Worm (Caenorhabditis elegans): ENCODE data around the gene cpz-2.
A peak's percentile ranks its signal among the peaks of the same experiment; 100 is the strongest.

cpz-2 gene

DNA sequence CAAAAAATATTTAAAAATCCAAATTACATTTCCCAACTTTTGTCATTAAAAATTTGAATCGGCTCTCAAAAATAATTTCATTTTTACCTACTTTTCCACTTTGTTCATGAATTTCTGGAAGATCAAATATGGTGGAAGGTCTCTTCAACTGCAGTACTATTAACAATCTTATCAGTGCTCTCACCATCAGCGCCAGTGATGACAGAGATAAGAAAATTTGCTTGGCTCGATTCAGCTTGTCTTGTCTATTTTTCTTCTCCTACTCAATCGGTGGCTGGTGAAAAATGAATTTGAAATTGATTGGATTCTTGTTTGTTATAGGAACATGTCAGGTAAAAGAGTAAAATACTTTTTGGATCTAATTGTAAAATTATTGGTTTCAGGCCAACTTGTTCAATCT lies at the start of gene cpz-2:
cpz-2 (plus strand) TSS at position 210 of the 400 bp plus-strand sequence.
- TF ChIP-seq gmeb-1 (tag; optimal IDR thresholded peaks at IDR 0.05) (peak; percentile 12), unc-39 (tag; optimal IDR thresholded peaks at IDR 0.05) (no peak), crh-2 (tag; optimal IDR thresholded peaks at IDR 0.05) (peak; percentile 21), peb-1 (tag; optimal IDR thresholded peaks at IDR 0.05) (no peak), zag-1 (tag; optimal IDR thresholded peaks at IDR 0.05) (no peak), R02D3.7 (tag; optimal IDR thresholded peaks at IDR 0.05) (no peak), unc-55 (GFP tag; optimal IDR thresholded peaks at IDR 0.05) (no peak), lin-39 (tag; optimal IDR thresholded peaks at IDR 0.05) (no peak), nhr-6 (tag; optimal IDR thresholded peaks at IDR 0.05) (no peak), ZK546.5 (tag; optimal IDR thresholded peaks at IDR 0.05) (no peak), mab-5 (tag; optimal IDR thresholded peaks at IDR 0.05) (no peak), dmd-4 (tag; optimal IDR thresholded peaks at IDR 0.05) (no peak), sem-4 (tag; optimal IDR thresholded peaks at IDR 0.05) (no peak), nhr-11 (tag; optimal IDR thresholded peaks at IDR 0.05) (no peak), skn-1 (tag; optimal IDR thresholded peaks at IDR 0.05) (peak; percentile 23), sma-3 (GFP tag; optimal IDR thresholded peaks at IDR 0.05) (no peak), fos-1 (tag; optimal IDR thresholded peaks at IDR 0.05) (peak; percentile 70), ztf-4 (tag; optimal IDR thresholded peaks at IDR 0.05) (no peak), aly-2 (tag; optimal IDR thresholded peaks at IDR 0.05) (no peak), C34F6.9 (tag; optimal IDR thresholded peaks at IDR 0.05) (no peak), nhr-12 (tag; optimal IDR thresholded peaks at IDR 0.05) (no peak), lin-13 (GFP tag; optimal IDR thresholded peaks at IDR 0.05) (no peak), nhr-25 (tag; optimal IDR thresholded peaks at IDR 0.05) (no peak), nhr-23 (tag; optimal IDR thresholded peaks at IDR 0.05) (no peak)

DNA sequence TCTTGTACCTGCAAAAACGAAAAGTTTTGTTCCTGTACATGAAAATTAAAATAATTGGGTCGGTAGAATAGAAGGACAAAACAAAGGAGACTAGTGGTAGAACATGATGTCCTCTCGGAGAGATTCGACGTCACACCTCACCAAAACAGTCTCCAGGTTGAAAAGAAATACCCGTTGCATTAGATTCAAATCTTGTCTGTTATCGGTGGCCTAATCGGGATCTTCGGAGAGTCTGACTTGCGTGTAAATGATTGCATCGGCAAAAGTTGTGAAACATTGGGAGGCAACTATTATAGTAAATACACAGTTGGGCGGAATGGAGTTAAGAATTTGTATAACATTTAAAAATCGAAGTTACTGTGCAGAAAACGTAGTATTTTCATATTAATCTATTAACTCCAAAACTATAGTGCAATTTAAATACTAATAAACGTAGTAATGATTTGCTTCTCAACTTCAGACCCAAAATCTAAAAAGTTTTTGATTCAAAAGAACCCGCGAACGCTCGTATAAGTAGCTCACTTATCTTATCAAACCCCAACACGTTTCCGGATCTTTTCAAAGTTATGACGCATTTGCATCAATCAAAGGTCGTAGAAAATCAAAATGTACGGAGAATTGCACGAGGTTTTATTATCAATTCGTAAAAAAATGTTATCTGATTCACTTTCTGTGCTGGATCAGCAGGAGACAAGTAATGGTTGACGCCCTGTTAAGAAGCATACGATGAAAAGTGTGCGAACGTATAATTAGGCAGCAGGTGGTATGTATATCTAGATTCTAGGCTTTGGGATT lies 47.4 kb upstream of the cpz-2 start, which contains the start of gene nhr-168:
nhr-168 (minus strand) TSS at position 486 of the 795 bp plus-strand sequence.
- TF ChIP-seq nhr-23 (tag; optimal IDR thresholded peaks at IDR 0.05) (peak; percentile 80), elt-1 (tag; optimal IDR thresholded peaks at IDR 0.05) (peak; percentile 92), sma-9 (GFP tag; optimal IDR thresholded peaks at IDR 0.05) (peak; percentile 80), sma-9 (tag; optimal IDR thresholded peaks at IDR 0.05) (no peak), mab-5 (tag; optimal IDR thresholded peaks at IDR 0.05) (no peak), ceh-16 (tag; optimal IDR thresholded peaks at IDR 0.05) (peak; percentile 66), C34F6.9 (tag; optimal IDR thresholded peaks at IDR 0.05) (no peak), fos-1 (tag; optimal IDR thresholded peaks at IDR 0.05) (peak; percentile 65)

DNA sequence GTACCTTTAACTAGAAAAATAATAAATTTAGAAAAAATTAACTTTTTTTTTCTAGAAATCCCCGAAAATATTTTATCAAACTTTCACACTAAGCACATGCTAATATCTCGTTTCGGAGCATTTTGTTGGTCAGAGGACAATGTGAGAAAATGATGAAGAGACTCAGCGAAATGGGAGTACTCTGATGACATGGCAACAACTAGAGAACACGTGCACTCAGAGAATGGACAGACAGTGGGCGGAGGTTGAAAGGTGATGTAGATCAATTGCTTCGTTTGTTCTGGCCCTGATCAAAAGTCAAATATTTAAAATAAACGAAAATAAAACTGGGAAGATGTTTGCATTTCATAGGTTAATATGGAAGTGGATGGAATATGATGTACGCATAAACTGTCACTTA lies 46.5 kb upstream of the cpz-2 start:
- no peak for TF ChIP-seq nhr-10 (tag; optimal IDR thresholded peaks at IDR 0.05)
- peak; percentile 68 for TF ChIP-seq sma-9 (GFP tag; optimal IDR thresholded peaks at IDR 0.05)
- no peak for TF ChIP-seq sma-9 (tag; optimal IDR thresholded peaks at IDR 0.05)

DNA sequence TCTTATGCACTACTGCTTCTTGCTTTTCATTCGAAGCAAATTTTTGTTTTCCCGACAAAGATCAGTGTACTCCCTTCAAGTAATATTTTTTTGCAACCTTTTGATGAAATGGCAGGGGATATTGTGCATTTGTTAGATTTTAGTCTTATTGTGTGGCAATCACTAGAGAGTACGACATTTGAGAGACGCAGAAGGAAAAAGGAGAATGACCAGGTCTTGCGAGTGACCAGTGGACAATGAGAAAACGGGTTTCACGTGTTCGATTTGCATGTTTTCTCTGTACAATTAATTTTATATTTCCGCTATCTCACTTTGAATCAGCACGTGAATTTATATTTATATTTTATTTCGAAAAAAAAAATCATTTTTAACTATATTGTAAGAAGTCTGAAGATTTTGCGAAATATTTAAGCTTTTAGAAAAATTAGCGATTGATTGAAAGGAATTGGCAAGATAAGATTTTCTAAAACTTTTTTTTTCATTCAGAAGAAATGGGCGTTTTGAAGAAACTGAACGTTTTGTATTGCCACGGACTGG lies 45.0 kb upstream of the cpz-2 start, which contains the start of gene C50B6.9:
C50B6.9 (plus strand) TSS at position 487 of the 537 bp plus-strand sequence.
- TF ChIP-seq F13H6.1 (tag; optimal IDR thresholded peaks at IDR 0.05) = peak; percentile 3
- TF ChIP-seq aly-2 (tag; optimal IDR thresholded peaks at IDR 0.05) = no peak
- no peak for TF ChIP-seq C34F6.9 (tag; optimal IDR thresholded peaks at IDR 0.05)

DNA sequence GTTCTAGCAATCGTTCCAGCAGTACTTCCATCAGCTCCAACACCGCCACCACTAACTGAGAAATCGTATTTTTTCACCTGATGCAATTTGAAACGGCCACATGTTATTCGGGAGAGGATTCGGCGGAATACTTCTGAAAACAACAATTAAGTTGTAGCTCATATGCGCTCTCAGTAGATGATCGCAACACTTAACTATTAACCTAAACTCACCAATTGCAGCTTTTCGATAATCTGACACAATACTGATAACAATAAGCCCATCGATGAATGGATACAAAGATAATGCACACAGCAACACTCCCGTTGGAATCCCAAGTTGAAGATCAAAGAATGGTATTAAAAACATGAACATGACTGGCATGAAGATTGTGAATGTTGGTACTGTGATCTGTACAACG lies 43.0 kb upstream of the cpz-2 start:
- no peak for TF ChIP-seq sem-4 (tag; optimal IDR thresholded peaks at IDR 0.05)
- TF ChIP-seq ztf-4 (tag; optimal IDR thresholded peaks at IDR 0.05) = no peak

DNA sequence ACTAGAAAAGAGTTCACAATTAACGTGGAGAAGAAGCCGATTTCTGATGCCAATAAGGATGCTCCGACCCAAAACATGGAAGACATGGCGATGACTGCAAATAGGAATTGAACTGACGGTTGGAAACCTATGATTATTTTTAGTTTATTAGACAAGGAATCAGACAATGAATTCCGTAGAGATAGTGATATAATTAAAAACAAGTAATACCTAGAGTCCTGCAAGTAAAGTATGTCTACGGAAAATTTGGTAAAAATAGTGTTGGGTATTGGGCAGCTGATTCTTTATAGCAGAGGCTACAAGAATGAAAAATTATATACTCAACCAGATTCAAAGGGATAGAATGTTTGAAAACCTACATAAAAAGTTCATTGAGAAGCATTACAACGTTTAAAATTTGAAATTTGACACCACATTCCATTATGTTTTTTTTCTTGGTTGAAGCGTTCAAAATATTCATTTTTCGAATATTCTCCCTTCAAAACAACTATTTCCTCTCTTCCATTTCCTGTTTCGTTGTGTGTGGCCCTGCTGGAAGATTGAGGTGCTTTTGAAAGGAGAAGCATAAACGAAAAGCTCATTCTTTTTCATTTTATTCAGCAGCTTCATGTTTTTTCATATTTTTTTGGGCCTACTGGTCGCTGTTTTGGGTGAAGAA lies 41.2 kb upstream of the cpz-2 start, which contains the start of the genes str-4 and lgc-48:
str-4 (minus strand) TSS at position 101 of the 658 bp plus-strand sequence.
lgc-48 (plus strand) TSS at position 608 of the 658 bp plus-strand sequence.
- TF ChIP-seq fos-1 (tag; optimal IDR thresholded peaks at IDR 0.05) (no peak), unc-55 (GFP tag; optimal IDR thresholded peaks at IDR 0.05) (no peak), nhr-21 (tag; optimal IDR thresholded peaks at IDR 0.05) (no peak), mbf-1 (tag; optimal IDR thresholded peaks at IDR 0.05) (no peak), nhr-77 (tag; optimal IDR thresholded peaks at IDR 0.05) (no peak)

Data from whole organism, L2 larva.